Worm (Caenorhabditis elegans) whole organism, young adult: ENCODE results near the gene srbc-17.

Source experiments
- C06A6.2 ChIP-seq: fragments of 200-800 bp; sonication (Bioruptor generic); conservative IDR thresholded peaks from 2 replicates; pipeline ENCODE4 v1.3.6; 2022; ENCODE audit warnings: missing genetic modification characterization, missing compliant biosample characterization
- C17E4.6 ChIP-seq: fragments of 200-800 bp; sonication (Bioruptor generic); IDR thresholded peaks from 2 replicates; pipeline ENCODE4 v1.3.6; 2022; ENCODE audit warnings: missing genetic modification reagents, missing genetic modification characterization, missing compliant biosample characterization
- F33H1.4 ChIP-seq: fragments of 200-800 bp; sonication (Bioruptor generic); IDR thresholded peaks from 2 replicates; pipeline ENCODE4 v1.3.6; 2022; ENCODE audit warnings: missing genetic modification reagents, missing genetic modification characterization, missing compliant biosample characterization
- F39B2.1 ChIP-seq: fragments of 200-800 bp; sonication (Bioruptor generic); IDR thresholded peaks from 2 replicates; pipeline ENCODE4 v1.3.6; 2022; ENCODE audit warnings: missing genetic modification reagents, missing genetic modification characterization, missing compliant biosample characterization
- F57A8.1 ChIP-seq: fragments of 200-800 bp; sonication (Bioruptor generic); optimal IDR thresholded peaks from 2 replicates; lab custom pipeline; 2018; ENCODE audit warnings: mild to moderate bottlenecking, missing genetic modification characterization, moderate library complexity, missing compliant biosample characterization
- F57C9.4 ChIP-seq: sonication (generic microtip); optimal IDR thresholded peaks from 2 replicates; lab custom pipeline; 2017; ENCODE audit warnings: mild to moderate bottlenecking, missing genetic modification characterization, missing compliant biosample characterization
- K11D2.4 ChIP-seq: fragments of 200-800 bp; sonication (Bioruptor generic); IDR thresholded peaks from 2 replicates; pipeline ENCODE4 v1.3.6; 2022; ENCODE audit warnings: missing genetic modification reagents, missing genetic modification characterization, missing compliant biosample characterization
- K12H6.12 ChIP-seq: fragments of 200-800 bp; sonication (Bioruptor generic); optimal IDR thresholded peaks from 2 replicates; lab custom pipeline; 2018; ENCODE audit warnings: mild to moderate bottlenecking, missing genetic modification characterization, missing compliant biosample characterization
- Y53F4B.3 ChIP-seq: fragments of 200-800 bp; sonication (Bioruptor generic); IDR thresholded peaks from 2 replicates; pipeline ENCODE4 v1.3.6; 2022; ENCODE audit warnings: missing genetic modification reagents, missing genetic modification characterization, missing compliant biosample characterization
- Y56A3A.18 ChIP-seq: fragments of 200-800 bp; sonication (Bioruptor generic); IDR thresholded peaks from 2 replicates; pipeline ENCODE4 v1.3.6; 2022; ENCODE audit warnings: missing genetic modification reagents, missing genetic modification characterization, missing compliant biosample characterization
- akir-1 ChIP-seq: fragments of 200-800 bp; sonication (Bioruptor generic); optimal IDR thresholded peaks from 2 replicates; lab custom pipeline; 2018; ENCODE audit warnings: mild to moderate bottlenecking, missing genetic modification characterization, moderate library complexity, missing compliant biosample characterization
- atf-7 ChIP-seq: sonication (generic microtip); optimal IDR thresholded peaks from 2 replicates; lab custom pipeline; 2017; ENCODE audit warnings: mild to moderate bottlenecking, missing genetic modification characterization, missing compliant biosample characterization
- athp-1 ChIP-seq: sonication (generic microtip); optimal IDR thresholded peaks from 2 replicates; lab custom pipeline; 2017; ENCODE audit warnings: mild to moderate bottlenecking, missing genetic modification characterization, missing compliant biosample characterization
- bed-1 ChIP-seq: fragments of 200-800 bp; sonication (Bioruptor generic); IDR thresholded peaks from 2 replicates; pipeline ENCODE4 v1.3.6; 2022; ENCODE audit warnings: missing genetic modification reagents, missing genetic modification characterization, missing compliant biosample characterization
- bed-2 ChIP-seq: fragments of 200-800 bp; sonication (Bioruptor generic); IDR thresholded peaks from 2 replicates; pipeline ENCODE4 v1.3.6; 2022; ENCODE audit warnings: missing genetic modification reagents, missing genetic modification characterization, missing compliant biosample characterization
- cebp-2 ChIP-seq: fragments of 200-800 bp; sonication (Bioruptor generic); IDR thresholded peaks from 2 replicates; pipeline ENCODE4 v1.3.6; 2022; ENCODE audit warnings: missing genetic modification characterization, missing compliant biosample characterization
- ceh-27 ChIP-seq: fragments of 200-800 bp; sonication (Bioruptor generic); optimal IDR thresholded peaks from 2 replicates; lab custom pipeline; 2018; ENCODE audit warnings: mild to moderate bottlenecking, missing genetic modification characterization, moderate library complexity, missing compliant biosample characterization
- ceh-79 ChIP-seq: sonication (generic microtip); optimal IDR thresholded peaks from 2 replicates; lab custom pipeline; 2017; ENCODE audit warnings: mild to moderate bottlenecking, missing genetic modification characterization, missing compliant biosample characterization
- efl-1 ChIP-seq: fragments of 150-350 bp; optimal IDR thresholded peaks from 2 replicates; lab custom pipeline; 2014; ENCODE audit warnings: missing biosample characterization, missing genetic modification reagents, missing genetic modification characterization
- ets-4 ChIP-seq: fragments of 200-800 bp; sonication (Bioruptor generic); optimal IDR thresholded peaks from 2 replicates; lab custom pipeline; 2018; ENCODE audit warnings: mild to moderate bottlenecking, missing genetic modification characterization, missing compliant biosample characterization
- fkh-3 ChIP-seq: sonication (generic microtip); optimal IDR thresholded peaks from 2 replicates; lab custom pipeline; 2016; ENCODE audit warnings: mild to moderate bottlenecking, missing genetic modification characterization, missing compliant biosample characterization
- hlh-26 ChIP-seq: fragments of 200-800 bp; sonication (Bioruptor generic); conservative IDR thresholded peaks from 2 replicates; pipeline ENCODE4 v1.3.6; 2022; ENCODE audit warnings: missing genetic modification reagents, missing genetic modification characterization, missing compliant biosample characterization
- hsf-1 ChIP-seq: fragments of 200-800 bp; sonication (Bioruptor generic); IDR thresholded peaks from 2 replicates; pipeline ENCODE4 v1.3.6; 2022; ENCODE audit warnings: missing genetic modification reagents, missing genetic modification characterization, missing compliant biosample characterization
- lag-1 ChIP-seq: fragments of 200-800 bp; sonication (Bioruptor generic); IDR thresholded peaks from 2 replicates; pipeline ENCODE4 v1.3.6; 2022; ENCODE audit warnings: missing genetic modification reagents, missing genetic modification characterization, missing compliant biosample characterization
- let-526 ChIP-seq: fragments of 200-800 bp; sonication (Bioruptor generic); IDR thresholded peaks from 2 replicates; pipeline ENCODE4 v1.3.6; 2022; ENCODE audit warnings: missing genetic modification reagents, missing genetic modification characterization, missing compliant biosample characterization
- lin-35 ChIP-seq, 3 experiments: fragments of 150-350 bp in 2 of 3; sonication (generic microtip) in 1 of 3; optimal IDR thresholded peaks; 2 replicates each; lab custom pipeline; 2014 to 2018; ENCODE audit warnings: missing biosample characterization in 3 of 3, missing genetic modification characterization in 3 of 3, missing genetic modification reagents in 3 of 3
- lin-40 ChIP-seq: sonication (generic microtip); optimal IDR thresholded peaks from 2 replicates; lab custom pipeline; 2016; ENCODE audit warnings: missing genetic modification characterization, mild to moderate bottlenecking, missing compliant biosample characterization, missing genotype, missing genetic modification reagents
- madf-8 ChIP-seq: fragments of 200-800 bp; sonication (Bioruptor generic); conservative IDR thresholded peaks from 2 replicates; pipeline ENCODE4 v1.3.6; 2022; ENCODE audit warnings: missing genetic modification reagents, missing genetic modification characterization, missing compliant biosample characterization
- mes-4 ChIP-seq: sonication (generic microtip); optimal IDR thresholded peaks from 2 replicates; lab custom pipeline; 2016; ENCODE audit warnings: missing genotype, missing genetic modification characterization, missing compliant biosample characterization
- nhr-27 ChIP-seq: fragments of 200-800 bp; sonication (Bioruptor generic); optimal IDR thresholded peaks from 2 replicates; lab custom pipeline; 2018; ENCODE audit warnings: mild to moderate bottlenecking, missing genetic modification characterization, moderate library complexity, missing compliant biosample characterization
- nhr-90 ChIP-seq: sonication (generic microtip); optimal IDR thresholded peaks from 2 replicates; lab custom pipeline; 2016; ENCODE audit warnings: missing genotype, mild to moderate bottlenecking, missing genetic modification characterization, missing compliant biosample characterization
- sdz-38 ChIP-seq: sonication (generic microtip); optimal IDR thresholded peaks from 2 replicates; lab custom pipeline; 2016; ENCODE audit warnings: missing genotype, missing genetic modification characterization, missing compliant biosample characterization
- sea-2 ChIP-seq: fragments of 200-800 bp; sonication (Bioruptor generic); IDR thresholded peaks from 2 replicates; pipeline ENCODE4 v1.3.6; 2022; ENCODE audit warnings: missing genetic modification characterization, missing compliant biosample characterization
- snpc-1.3 ChIP-seq: sonication (generic microtip); optimal IDR thresholded peaks from 2 replicates; lab custom pipeline; 2017; ENCODE audit warnings: missing genetic modification characterization, mild to moderate bottlenecking, missing compliant biosample characterization, antibody characterized with exemption, moderate library complexity, missing genotype, missing genetic modification reagents; ENCODE audit not compliant: insufficient read depth
- somi-1 ChIP-seq: fragments of 200-800 bp; sonication (Bioruptor generic); optimal IDR thresholded peaks from 2 replicates; lab custom pipeline; 2018; ENCODE audit warnings: mild to moderate bottlenecking, missing genetic modification characterization, missing compliant biosample characterization
- unc-62 ChIP-seq: fragments of 150-350 bp; optimal IDR thresholded peaks from 2 replicates; lab custom pipeline; 2014; ENCODE audit warnings: missing biosample characterization, missing genetic modification reagents, missing genetic modification characterization
- ztf-22 ChIP-seq: fragments of 200-800 bp; sonication (Bioruptor generic); optimal IDR thresholded peaks from 2 replicates; lab custom pipeline; 2018; ENCODE audit warnings: mild to moderate bottlenecking, missing genetic modification characterization, moderate library complexity, missing compliant biosample characterization
- ztf-25 ChIP-seq: fragments of 200-800 bp; sonication (Bioruptor generic); IDR thresholded peaks from 2 replicates; pipeline ENCODE4 v1.3.6; 2022; ENCODE audit warnings: missing genetic modification reagents, missing genetic modification characterization, missing compliant biosample characterization

Gene srbc-17

ce11 chrV:2155232-2155631, 22.3 kb upstream of the srbc-17 start, which contains the start of gene srbc-21:
TSS of gene srbc-21 (plus strand) at chrV:2155532.
- TF ChIP-seq lin-35 (GFP tag; optimal IDR thresholded peaks at IDR 0.05; lab: Kevin White, UChicago) (no peak), akir-1 (GFP tag; lab: Kevin White, UChicago) (no peak), hlh-26 (GFP tag; lab: Robert Waterston, UW) (no peak), unc-62 (GFP tag; lab: Kevin White, UChicago) (no peak), fkh-3 (tag; lab: Kevin White, UChicago) (no peak), ztf-22 (GFP tag; lab: Kevin White, UChicago) (no peak), Y56A3A.18 (GFP tag; lab: Robert Waterston, UW) (no peak), let-526 (GFP tag; lab: Robert Waterston, UW) (no peak), ceh-79 (no peak), hsf-1 (GFP tag; lab: Robert Waterston, UW) (no peak), ceh-27 (GFP tag; lab: Kevin White, UChicago) (no peak), bed-2 (no peak)

- TF ChIP-seq C17E4.6 (GFP tag; lab: Robert Waterston, UW), result no peak
- TF ChIP-seq sdz-38 (tag; lab: Kevin White, UChicago), result no peak
- no peak for TF ChIP-seq lag-1
These were observed 20.7 kb upstream of the srbc-17 start, which contains the start of gene srbc-22 for ce11 chrV:2156830-2157229. TSS of gene srbc-22 (plus strand) at chrV:2157130.

- TF ChIP-seq madf-8, result 0 out of 2 replicates have a peak, but pooled peaks have one; percentile 9
- TF ChIP-seq C06A6.2 (GFP tag; lab: Robert Waterston, UW), result no peak
- TF ChIP-seq efl-1, result peak; percentile 45
These were observed 18.2 kb upstream of the srbc-17 start, which contains the start of gene C45H4.14 for ce11 chrV:2159331-2159730. TSS of gene C45H4.14 (minus strand) at chrV:2159431.

- TF ChIP-seq K12H6.12 (no peak), ets-4 (GFP tag; lab: Kevin White, UChicago) (no peak), F39B2.1 (no peak), madf-8 (no peak), bed-1 (GFP tag; lab: Robert Waterston, UW) (no peak), F57A8.1 (GFP tag; lab: Kevin White, UChicago) (no peak), atf-7 (tag; lab: Kevin White, UChicago) (no peak), nhr-90 (no peak)
These were observed 13.8 kb upstream of the srbc-17 start, which contains the start of gene str-255 for ce11 chrV:2163735-2164134. TSS of gene str-255 (minus strand) at chrV:2163835.

- TF ChIP-seq snpc-1.3 (tag; lab: Kevin White, UChicago) (no peak), mes-4 (tag; lab: Kevin White, UChicago) (no peak), bed-1 (GFP tag; lab: Robert Waterston, UW) (no peak), Y53F4B.3 (GFP tag; lab: Robert Waterston, UW) (no peak), hsf-1 (GFP tag; lab: Robert Waterston, UW) (no peak), lin-40 (tag; lab: Kevin White, UChicago) (no peak), F57C9.4 (tag; lab: Kevin White, UChicago) (no peak), F33H1.4 (GFP tag; lab: Robert Waterston, UW) (no peak), ztf-25 (GFP tag; lab: Robert Waterston, UW) (no peak), K11D2.4 (GFP tag; lab: Robert Waterston, UW) (no peak), cebp-2 (GFP tag; lab: Robert Waterston, UW) (no peak), nhr-27 (tag; lab: Kevin White, UChicago) (no peak), somi-1 (GFP tag; lab: Kevin White, UChicago) (no peak), sea-2 (no peak), athp-1 (tag; lab: Kevin White, UChicago) (no peak)
- TF ChIP-seq, all 124 proteins: peak for 0
These were observed 10.8 kb upstream of the srbc-17 start, which contains the start of gene srbc-19 for ce11 chrV:2166679-2167078. TSS of gene srbc-19 (minus strand) at chrV:2166779.
